Fruit fly (Drosophila melanogaster) whole organism, embryonic: ENCODE results near the gene esc.

Experiments used
- Atf6 ChIP-seq: fragments of 200-800 bp; sonication (Bioruptor generic); IDR thresholded peaks from 2 replicates; pipeline ENCODE4 v1.3.6; 2022; ENCODE audit warnings: missing biosample characterization, missing genetic modification characterization
- CG10267 ChIP-seq: fragments of 200-800 bp; sonication (Bioruptor generic); optimal IDR thresholded peaks from 2 replicates; lab custom pipeline; 2018; ENCODE audit warnings: missing biosample characterization, mild to moderate bottlenecking, missing genetic modification characterization, moderate library complexity
- CG10321 ChIP-seq: fragments of 200-800 bp; sonication (Bioruptor generic); IDR thresholded peaks from 2 replicates; pipeline ENCODE4 v1.3.6; 2022; ENCODE audit warnings: missing biosample characterization, missing genetic modification characterization
- CG10654 ChIP-seq: fragments of 200-800 bp; sonication (Bioruptor generic); optimal IDR thresholded peaks from 2 replicates; lab custom pipeline; 2016; ENCODE audit warnings: missing biosample characterization, missing genetic modification characterization
- CG11247 ChIP-seq: fragments of 200-800 bp; sonication (Bioruptor generic); IDR thresholded peaks from 2 replicates; pipeline ENCODE4 v1.3.6; 2022; ENCODE audit warnings: missing biosample characterization, missing genetic modification characterization
- CG12155 ChIP-seq: fragments of 200-800 bp; sonication (Bioruptor generic); optimal IDR thresholded peaks from 3 replicates; lab custom pipeline; 2016; ENCODE audit warnings: missing biosample characterization, missing genetic modification characterization
- CG13624 ChIP-seq: fragments of 200-800 bp; sonication (Bioruptor generic); optimal IDR thresholded peaks from 2 replicates; lab custom pipeline; 2016; ENCODE audit warnings: missing biosample characterization, missing genetic modification characterization
- CG15601 ChIP-seq: fragments of 200-800 bp; sonication (Bioruptor generic); optimal IDR thresholded peaks from 3 replicates; lab custom pipeline; 2019; ENCODE audit warnings: missing biosample characterization, mild to moderate bottlenecking, missing genetic modification characterization, moderate library complexity
- CG1602 ChIP-seq: fragments of 200-800 bp; sonication (Bioruptor generic); optimal IDR thresholded peaks from 3 replicates; lab custom pipeline; 2016; ENCODE audit warnings: missing biosample characterization, missing genetic modification characterization
- CG17568 ChIP-seq: fragments of 200-800 bp; sonication (Bioruptor generic); optimal IDR thresholded peaks from 2 replicates; lab custom pipeline; 2018; ENCODE audit warnings: missing biosample characterization, mild to moderate bottlenecking, missing genetic modification characterization, moderate library complexity
- CG18764 ChIP-seq: fragments of 200-800 bp; sonication (Bioruptor generic); optimal IDR thresholded peaks from 3 replicates; lab custom pipeline; 2016; ENCODE audit warnings: missing biosample characterization, missing genetic modification characterization
- CG2116 ChIP-seq: fragments of 200-800 bp; sonication (Bioruptor generic); optimal IDR thresholded peaks from 3 replicates; lab custom pipeline; 2018; ENCODE audit warnings: missing biosample characterization, mild to moderate bottlenecking, missing genetic modification characterization
- CG2712 ChIP-seq: fragments of 200-800 bp; optimal IDR thresholded peaks from 3 replicates; lab custom pipeline; 2019; ENCODE audit warnings: missing biosample characterization, mild to moderate bottlenecking, missing genetic modification characterization, moderate library complexity
- CG30020 ChIP-seq: fragments of 200-800 bp; optimal IDR thresholded peaks from 2 replicates; lab custom pipeline; 2019; ENCODE audit warnings: missing biosample characterization, mild to moderate bottlenecking, missing genetic modification characterization, moderate library complexity
- CG30403 ChIP-seq: fragments of 200-800 bp; sonication (Bioruptor generic); optimal IDR thresholded peaks from 3 replicates; lab custom pipeline; 2016; ENCODE audit warnings: missing biosample characterization, missing genetic modification characterization
- CG4282 ChIP-seq: fragments of 200-800 bp; sonication (Bioruptor generic); optimal IDR thresholded peaks from 2 replicates; lab custom pipeline; 2016; ENCODE audit warnings: missing biosample characterization, missing genetic modification characterization
- CG4617 ChIP-seq: fragments of 200-800 bp; sonication (Bioruptor generic); optimal IDR thresholded peaks from 3 replicates; lab custom pipeline; 2016; ENCODE audit warnings: missing biosample characterization, missing genetic modification characterization, borderline replicate concordance
- CG6854 ChIP-seq: fragments of 200-800 bp; sonication (Bioruptor generic); optimal IDR thresholded peaks from 3 replicates; lab custom pipeline; 2017; ENCODE audit warnings: missing biosample characterization, mild to moderate bottlenecking, missing genetic modification characterization
- CG9609 ChIP-seq: fragments of 200-800 bp; sonication (Bioruptor generic); optimal IDR thresholded peaks from 3 replicates; lab custom pipeline; 2016; ENCODE audit warnings: missing biosample characterization, missing genetic modification characterization
- CHES-1-like ChIP-seq: fragments of 200-800 bp; sonication (Bioruptor generic); optimal IDR thresholded peaks from 2 replicates; lab custom pipeline; 2016; ENCODE audit warnings: missing biosample characterization, missing genetic modification characterization
- ERR ChIP-seq: fragments of 200-800 bp; sonication (Bioruptor generic); optimal IDR thresholded peaks from 2 replicates; lab custom pipeline; 2016; ENCODE audit warnings: missing biosample characterization, missing genetic modification characterization
- Elba2 ChIP-seq: fragments of 200-800 bp; sonication (Bioruptor generic); optimal IDR thresholded peaks from 3 replicates; lab custom pipeline; 2016; ENCODE audit warnings: missing biosample characterization, missing genetic modification characterization
- Hr51 ChIP-seq, 2 experiments: fragments of 200-800 bp; sonication (Bioruptor generic); optimal IDR thresholded peaks; 2 replicates in 1 of 2; 3 replicates in 1 of 2; lab custom pipeline; 2016 to 2018; ENCODE audit warnings: missing biosample characterization in 2 of 2, missing genetic modification characterization in 2 of 2, mild to moderate bottlenecking in 1 of 2, moderate library complexity in 1 of 2
- Mad ChIP-seq: fragments of 200-800 bp; sonication (Bioruptor generic); optimal IDR thresholded peaks from 2 replicates; lab custom pipeline; 2016; ENCODE audit warnings: missing biosample characterization, missing genetic modification characterization
- Med ChIP-seq: fragments of 200-800 bp; sonication (Bioruptor generic); peaks from one replicate; lab custom pipeline; 2016; ENCODE audit warnings: missing biosample characterization, missing genetic modification characterization, mild to moderate bottlenecking, inconsistent platforms, moderate library complexity
- NfI ChIP-seq: fragments of 200-800 bp; sonication (Bioruptor generic); optimal IDR thresholded peaks from 3 replicates; lab custom pipeline; 2018; ENCODE audit warnings: missing biosample characterization, mild to moderate bottlenecking, missing genetic modification characterization, moderate library complexity
- Oli ChIP-seq: fragments of 200-800 bp; sonication (Bioruptor generic); optimal IDR thresholded peaks from 2 replicates; lab custom pipeline; 2018; ENCODE audit warnings: missing biosample characterization, mild to moderate bottlenecking, missing genetic modification characterization, moderate library complexity
- Ptx1 ChIP-seq: fragments of 200-800 bp; sonication (Bioruptor generic); IDR thresholded peaks from 2 replicates; pipeline ENCODE4 v1.3.6; 2022; ENCODE audit warnings: missing biosample characterization, missing genetic modification characterization
- Sox102F ChIP-seq: fragments of 200-800 bp; sonication (Bioruptor generic); optimal IDR thresholded peaks from 2 replicates; lab custom pipeline; 2018; ENCODE audit warnings: missing biosample characterization, mild to moderate bottlenecking, missing genetic modification characterization, moderate library complexity
- Xrp1 ChIP-seq: fragments of 200-800 bp; sonication (Bioruptor generic); IDR thresholded peaks from 2 replicates; pipeline ENCODE4 v1.3.6; 2022; ENCODE audit warnings: missing biosample characterization, missing genetic modification characterization
- amos ChIP-seq: fragments of 200-800 bp; sonication (Bioruptor generic); IDR thresholded peaks from 2 replicates; pipeline ENCODE4 v1.3.6; 2022; ENCODE audit warnings: missing biosample characterization, missing genetic modification characterization; ENCODE audit not compliant: partially characterized antibody
- bab2 ChIP-seq: fragments of 200-800 bp; sonication (Bioruptor generic); optimal IDR thresholded peaks from 2 replicates; lab custom pipeline; 2016; ENCODE audit warnings: missing biosample characterization, missing genetic modification characterization
- bowl ChIP-seq: fragments of 200-800 bp; sonication (Bioruptor generic); IDR thresholded peaks from 2 replicates; pipeline ENCODE4 v1.3.6; 2022; ENCODE audit warnings: missing biosample characterization, missing genetic modification characterization
- btn ChIP-seq: fragments of 200-800 bp; sonication (Bioruptor generic); optimal IDR thresholded peaks from 2 replicates; lab custom pipeline; 2016; ENCODE audit warnings: missing biosample characterization, missing genetic modification characterization
- croc ChIP-seq: fragments of 200-800 bp; sonication (Bioruptor generic); conservative IDR thresholded peaks from 3 replicates; pipeline ENCODE4 v1.3.6; 2022; ENCODE audit warnings: missing biosample characterization, missing genetic modification characterization
- dm ChIP-seq: fragments of 200-800 bp; sonication (Bioruptor generic); optimal IDR thresholded peaks from 3 replicates; lab custom pipeline; 2016; ENCODE audit warnings: missing biosample characterization, missing genetic modification characterization
- dmrt11E ChIP-seq: fragments of 200-800 bp; sonication (Bioruptor generic); optimal IDR thresholded peaks from 3 replicates; lab custom pipeline; 2018; ENCODE audit warnings: missing biosample characterization, mild to moderate bottlenecking, missing genetic modification characterization, moderate library complexity
- ewg ChIP-seq: fragments of 200-800 bp; sonication (Bioruptor generic); optimal IDR thresholded peaks from 3 replicates; lab custom pipeline; 2017; ENCODE audit warnings: mild to moderate bottlenecking, missing biosample characterization, missing genetic modification reagents, missing genetic modification characterization
- gcm ChIP-seq: fragments of 200-800 bp; sonication (Bioruptor generic); optimal IDR thresholded peaks from 2 replicates; lab custom pipeline; 2019; ENCODE audit warnings: missing biosample characterization, mild to moderate bottlenecking, missing genetic modification characterization, moderate library complexity
- gro ChIP-seq: fragments of 200-800 bp; sonication (Bioruptor generic); optimal IDR thresholded peaks from 2 replicates; lab custom pipeline; 2016; ENCODE audit warnings: missing biosample characterization, missing genetic modification characterization
- hb ChIP-seq: fragments of 200-800 bp; sonication (Bioruptor generic); IDR thresholded peaks from 3 replicates; pipeline ENCODE4 v1.3.6; 2022; ENCODE audit warnings: missing biosample characterization, missing genetic modification characterization; ENCODE audit not compliant: partially characterized antibody
- her ChIP-seq: fragments of 200-800 bp; sonication (Bioruptor generic); optimal IDR thresholded peaks from 2 replicates; lab custom pipeline; 2016; ENCODE audit warnings: missing biosample characterization, missing genetic modification characterization
- lbe ChIP-seq: fragments of 200-800 bp; sonication (Bioruptor generic); optimal IDR thresholded peaks from 2 replicates; lab custom pipeline; 2016; ENCODE audit warnings: missing biosample characterization, mild to moderate bottlenecking, missing genetic modification characterization
- lilli ChIP-seq: fragments of 200-800 bp; sonication (Bioruptor generic); optimal IDR thresholded peaks from 3 replicates; lab custom pipeline; 2016; ENCODE audit warnings: missing biosample characterization, missing genetic modification characterization
- maf-S ChIP-seq: fragments of 200-800 bp; sonication (Bioruptor generic); optimal IDR thresholded peaks from 2 replicates; lab custom pipeline; 2016; ENCODE audit warnings: missing biosample characterization, missing genetic modification characterization
- nerfin-2 ChIP-seq: fragments of 200-800 bp; sonication (Bioruptor generic); IDR thresholded peaks from 2 replicates; pipeline ENCODE4 v1.3.6; 2022; ENCODE audit warnings: missing biosample characterization, missing genetic modification characterization; ENCODE audit not compliant: partially characterized antibody
- p53 ChIP-seq: fragments of 200-800 bp; sonication (Bioruptor generic); optimal IDR thresholded peaks from 2 replicates; lab custom pipeline; 2016; ENCODE audit warnings: missing biosample characterization, missing genetic modification characterization
- sens ChIP-seq: fragments of 200-800 bp; sonication (Bioruptor generic); peaks from one replicate; lab custom pipeline; 2016; ENCODE audit warnings: missing biosample characterization, missing genetic modification characterization
- sens-2 ChIP-seq: fragments of 200-800 bp; sonication (Bioruptor generic); IDR thresholded peaks from 2 replicates; pipeline ENCODE4 v1.3.6; 2022; ENCODE audit warnings: missing biosample characterization, missing genetic modification characterization
- ssp ChIP-seq: fragments of 200-800 bp; sonication (Bioruptor generic); IDR thresholded peaks from 2 replicates; pipeline ENCODE4 v1.3.6; 2022; ENCODE audit warnings: missing biosample characterization, missing genetic modification characterization
- zf30C ChIP-seq: fragments of 200-800 bp; sonication (Bioruptor generic); optimal IDR thresholded peaks from 3 replicates; lab custom pipeline; 2018; ENCODE audit warnings: missing biosample characterization, mild to moderate bottlenecking, missing genetic modification characterization
- zfh2 ChIP-seq: fragments of 200-800 bp; sonication (Bioruptor generic); optimal IDR thresholded peaks from 2 replicates; lab custom pipeline; 2016; ENCODE audit warnings: missing biosample characterization, missing genetic modification characterization

Gene esc

dm6 chr2L:11829277-11829676 lies at the start of gene esc (continued):
- TF ChIP-seq dm (peak; percentile 26), Xrp1 (GFP tag; lab: Robert Waterston, UW) (no peak; the same call in 1 of the 2 replicates), CG18764 (GFP tag; lab: Kevin White, UChicago) (peak; percentile 2), sens (peak; percentile 77), CG13624 (GFP tag; lab: Kevin White, UChicago) (peak; percentile 39), Sox102F (GFP tag; lab: Kevin White, UChicago) (no peak), gcm (no peak), Med (peak; percentile 93), lilli (peak; percentile 39), CG2712 (tag; lab: Kevin White, UChicago) (no peak), btn (GFP tag; lab: Kevin White, UChicago) (peak; percentile 5), Elba2 (GFP tag; lab: Kevin White, UChicago) (peak; percentile 5), Hr51 (GFP tag; optimal IDR thresholded peaks at IDR 0.05; lab: Kevin White, UChicago) (no peak), CG1602 (GFP tag; lab: Kevin White, UChicago) (peak; percentile 37), CG17568 (GFP tag; lab: Kevin White, UChicago) (no peak), CG9609 (peak; percentile 49), NfI (GFP tag; lab: Kevin White, UChicago) (no peak), p53 (GFP tag; lab: Kevin White, UChicago) (peak; percentile 10), CG30403 (GFP tag; lab: Kevin White, UChicago) (peak; percentile 45), Mad (GFP tag; lab: Kevin White, UChicago) (peak; percentile 61), Ptx1 (GFP tag; lab: Robert Waterston, UW) (peak; percentile 27; the same call in 1 of the 2 replicates), Oli (no peak), CG6854 (GFP tag; lab: Kevin White, UChicago) (no peak), her (peak; percentile 43), CG15601 (tag; lab: Kevin White, UChicago) (no peak), dmrt11E (no peak), lbe (no peak), CG2116 (GFP tag; lab: Kevin White, UChicago) (peak; percentile 46), Atf6 (GFP tag; lab: Robert Waterston, UW) (no peak), hb (GFP tag; lab: Robert Waterston, UW) (no peak), nerfin-2 (GFP tag; lab: Robert Waterston, UW) (no peak), ssp (0 out of 2 replicates have a peak, but pooled peaks have one; percentile 24), gro (GFP tag; lab: Kevin White, UChicago) (peak; percentile 13), ewg (GFP tag; lab: Kevin White, UChicago) (peak; percentile 13), CG10267 (tag; lab: Kevin White, UChicago) (peak; percentile 97), CG10321 (GFP tag; lab: Robert Waterston, UW) (no peak), ERR (no peak), CG12155 (GFP tag; lab: Kevin White, UChicago) (peak; percentile 41), bowl (GFP tag; lab: Robert Waterston, UW) (no peak), sens-2 (GFP tag; lab: Robert Waterston, UW) (no peak), CG10654 (GFP tag; lab: Kevin White, UChicago) (peak; percentile 7), zfh2 (GFP tag; lab: Kevin White, UChicago) (peak; percentile 53), CG4617 (GFP tag; lab: Kevin White, UChicago) (peak; percentile 56), CHES-1-like (GFP tag; lab: Kevin White, UChicago) (peak; percentile 39), CG4282 (peak; percentile 61), CG30020 (no peak), maf-S (GFP tag; lab: Kevin White, UChicago) (peak; percentile 25), zf30C (GFP tag; lab: Kevin White, UChicago) (no peak), bab2 (GFP tag; lab: Kevin White, UChicago) (no peak), amos (GFP tag; lab: Robert Waterston, UW) (peak; percentile 50), CG11247 (GFP tag; lab: Robert Waterston, UW) (no peak), croc (GFP tag; lab: Robert Waterston, UW) (no peak)
